Worm (Caenorhabditis elegans) whole organism, dauer: Measurements from ENCODE around the gene F44E2.6.

ENCODE experiments used
- unc-62 ChIP-seq: sonication (generic microtip); optimal IDR thresholded peaks from 2 replicates; lab custom pipeline; 2017; ENCODE audit warnings: missing biosample characterization, missing genetic modification reagents, missing genetic modification characterization

The F44E2.6 gene

DNA sequence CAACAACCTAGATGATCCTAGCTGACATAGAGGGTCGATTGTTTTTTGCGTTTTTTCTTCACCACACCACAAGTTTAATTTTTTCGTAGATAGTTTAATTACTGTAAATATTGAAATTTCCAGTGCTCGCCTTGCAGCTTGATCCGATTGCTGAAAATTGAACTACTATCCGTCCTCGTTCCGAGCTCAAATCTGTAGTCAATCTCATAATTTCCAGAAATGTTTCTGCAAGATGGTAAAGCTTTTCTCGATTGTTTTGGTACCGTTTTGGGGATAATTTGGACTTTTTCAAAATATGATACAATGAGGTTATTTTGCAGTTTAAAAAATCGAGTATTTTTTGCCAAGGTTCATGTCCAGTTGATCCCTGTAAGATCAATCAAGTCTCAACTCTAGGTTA is 21.0 kb upstream of the F44E2.6 start:
- no peak for TF ChIP-seq unc-62

DNA sequence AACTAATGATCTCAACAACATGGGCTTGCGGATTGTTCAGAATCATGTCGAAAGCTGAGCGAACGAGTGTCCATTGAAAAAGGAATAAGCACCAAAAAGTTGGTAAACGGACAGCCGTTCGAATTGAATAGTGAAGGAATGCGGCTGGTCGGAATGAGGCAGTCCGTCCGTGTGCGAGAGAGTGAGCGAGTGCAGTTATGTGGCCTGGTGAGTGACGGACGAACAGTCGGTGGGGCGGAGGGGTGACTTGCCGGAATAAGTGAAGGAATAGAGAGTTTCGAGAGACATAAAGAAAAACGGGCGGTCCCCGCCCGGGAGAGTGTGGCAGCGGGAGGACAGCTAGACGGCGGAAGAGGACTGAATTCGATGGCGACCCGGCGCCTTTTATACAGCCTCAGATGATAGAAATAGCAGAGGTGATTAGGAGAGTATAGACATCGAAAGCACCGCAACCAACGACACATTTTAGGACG is 20.3 kb upstream of the F44E2.6 start:
- TF ChIP-seq unc-62 = no peak

DNA sequence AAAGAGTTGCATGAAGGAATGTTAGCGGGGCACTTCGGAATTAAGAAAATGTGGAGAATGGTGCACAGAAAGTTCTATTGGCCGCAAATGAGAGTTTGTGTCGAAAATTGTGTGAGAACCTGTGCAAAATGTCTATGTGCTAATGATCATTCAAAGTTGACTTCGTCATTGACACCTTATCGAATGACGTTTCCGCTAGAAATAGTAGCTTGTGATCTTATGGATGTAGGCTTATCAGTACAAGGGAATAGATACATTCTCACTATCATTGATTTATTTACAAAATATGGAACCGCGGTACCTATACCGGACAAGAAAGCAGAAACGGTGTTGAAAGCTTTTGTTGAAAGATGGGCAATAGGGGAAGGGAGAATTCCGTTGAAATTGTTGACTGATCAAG is 13.5 kb upstream of the F44E2.6 start:
- TF ChIP-seq unc-62 = no peak

DNA sequence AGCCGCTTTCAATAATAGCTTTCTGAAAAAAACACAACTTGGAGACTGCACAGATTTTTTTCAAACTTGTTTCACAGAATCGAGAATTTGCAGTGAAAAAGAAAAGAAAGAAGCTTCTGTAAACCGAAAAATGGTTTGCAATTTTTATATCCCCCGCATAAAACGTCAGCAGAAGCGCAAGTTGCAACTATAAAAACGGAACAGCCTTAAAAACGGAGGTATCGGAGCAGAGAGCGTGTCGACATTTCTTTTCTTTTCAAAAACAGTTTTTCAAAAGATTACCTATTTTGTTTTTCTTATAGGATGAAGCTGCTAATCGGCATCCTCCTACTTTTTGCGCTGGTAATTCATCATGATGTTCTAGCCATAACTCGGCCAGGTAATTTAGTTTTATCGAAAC is 6.9 kb upstream of the F44E2.6 start, which contains the start of gene plg-1:
Gene plg-1 (plus strand): TSS at position 301 of the 400 bp plus-strand sequence.
- no peak for TF ChIP-seq unc-62

DNA sequence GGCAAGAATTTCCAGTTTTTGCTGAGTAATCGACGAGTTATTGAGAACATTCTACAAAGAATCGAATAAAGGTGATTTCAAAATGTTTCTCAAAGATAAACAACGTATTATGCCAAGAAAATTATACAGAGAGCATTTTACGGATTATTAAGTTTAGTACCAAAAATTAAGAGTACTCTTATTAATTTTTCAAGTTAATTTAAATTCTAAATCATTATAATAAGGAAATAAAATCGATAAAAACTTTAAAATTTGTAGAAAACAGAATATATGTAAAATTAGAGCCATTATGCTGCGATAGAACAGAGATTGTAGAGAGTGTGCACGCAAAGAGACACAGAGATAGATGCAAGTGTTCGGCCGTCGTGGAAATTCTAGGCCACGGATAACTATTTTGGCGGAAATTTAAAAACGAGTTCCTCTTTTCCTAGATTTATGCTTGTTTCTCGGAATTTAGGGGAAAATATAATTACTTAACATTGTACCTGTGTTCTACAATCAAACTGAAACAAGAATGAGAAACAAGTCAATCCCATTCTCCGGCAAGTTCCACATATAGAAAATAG is 5.6 kb upstream of the F44E2.6 start, which contains the start of gene F44E2.9:
Gene F44E2.9 (minus strand): TSS at position 51 of the 566 bp plus-strand sequence.
- TF ChIP-seq unc-62 = no peak

DNA sequence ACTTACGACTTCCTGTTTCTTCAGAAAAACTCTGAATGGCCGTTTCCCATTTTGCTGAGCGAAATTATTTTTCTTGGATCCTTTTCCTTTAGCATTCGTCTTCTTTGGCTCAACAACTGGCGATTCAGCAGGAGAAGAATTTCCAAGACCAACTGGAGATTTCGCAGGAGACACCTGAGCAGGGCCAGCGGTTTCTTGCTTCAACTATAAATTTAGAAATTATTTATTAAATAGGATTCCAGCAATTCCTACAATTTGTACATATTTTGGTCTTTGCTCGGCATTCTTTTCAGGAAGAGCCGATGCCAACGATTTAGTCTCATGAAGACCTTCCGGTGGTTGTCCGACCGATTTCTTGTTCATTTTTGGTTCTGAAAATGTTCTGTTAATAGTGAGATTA is 4.5 kb upstream of the F44E2.6 start, which contains the start of gene F44E2.8:
Gene F44E2.8 (minus strand): TSS at position 371 of the 400 bp plus-strand sequence.
- no peak for TF ChIP-seq unc-62

DNA sequence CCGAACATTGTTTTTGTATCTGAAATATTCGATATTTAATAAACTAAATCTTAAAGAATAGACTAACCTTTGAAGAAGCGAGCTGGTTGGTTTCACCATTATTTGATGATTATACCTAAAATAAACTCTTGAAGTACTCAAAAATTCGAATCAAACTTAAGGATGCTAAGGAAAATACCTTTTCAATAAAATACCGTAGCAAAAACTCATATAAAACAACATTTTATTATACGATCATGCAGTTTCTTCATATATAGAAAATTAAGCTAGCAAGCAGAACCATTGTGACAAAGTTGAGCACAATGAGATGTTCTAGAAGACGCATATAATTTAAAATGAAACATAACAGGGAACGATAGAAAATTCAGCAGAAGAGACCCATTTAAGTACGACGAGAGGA is 3.4 kb upstream of the F44E2.6 start, which contains the start of gene F44E2.7:
Gene F44E2.7 (minus strand): TSS at position 101 of the 400 bp plus-strand sequence.
- TF ChIP-seq unc-62 = no peak

DNA sequence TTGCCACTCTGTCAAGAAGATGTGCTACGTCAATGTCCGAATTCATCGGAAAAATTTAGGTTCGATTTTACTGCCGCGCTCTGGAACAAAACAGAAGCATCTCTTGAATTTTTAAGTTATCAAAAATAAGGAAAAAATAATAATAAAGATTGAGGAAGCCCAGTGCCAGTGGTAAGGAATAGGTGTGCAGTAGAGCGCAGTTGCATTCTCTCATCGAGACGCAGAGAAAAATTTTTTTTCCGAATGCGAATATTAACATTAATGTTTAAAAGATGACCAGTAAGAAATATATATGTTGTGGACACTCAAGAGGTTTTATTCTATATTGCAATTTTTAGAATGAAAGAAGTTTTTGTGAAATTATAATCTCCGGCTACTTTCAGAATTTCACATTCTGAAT is 2.7 kb upstream of the F44E2.6 start:
- no peak for TF ChIP-seq unc-62

DNA sequence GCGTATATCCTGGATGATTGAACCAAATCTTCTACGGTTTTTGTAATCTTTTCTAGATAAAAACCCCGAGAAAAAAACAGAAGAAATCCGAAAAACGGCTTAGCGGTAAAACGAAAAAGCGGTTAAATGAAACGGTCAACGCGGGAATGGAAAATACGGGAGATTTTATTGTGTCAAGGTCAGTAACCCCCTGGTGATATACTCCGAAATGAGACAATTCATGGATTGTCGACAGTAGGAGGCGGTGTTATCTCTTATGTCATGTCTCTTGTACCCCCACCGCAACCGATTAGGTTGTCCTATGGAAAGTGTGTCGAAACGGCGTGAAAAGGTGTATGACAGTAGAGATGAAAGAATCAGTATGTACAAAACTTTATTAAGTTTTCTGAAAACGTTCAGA is 877 bp downstream of the F44E2.6 start:
- no peak for TF ChIP-seq unc-62

DNA sequence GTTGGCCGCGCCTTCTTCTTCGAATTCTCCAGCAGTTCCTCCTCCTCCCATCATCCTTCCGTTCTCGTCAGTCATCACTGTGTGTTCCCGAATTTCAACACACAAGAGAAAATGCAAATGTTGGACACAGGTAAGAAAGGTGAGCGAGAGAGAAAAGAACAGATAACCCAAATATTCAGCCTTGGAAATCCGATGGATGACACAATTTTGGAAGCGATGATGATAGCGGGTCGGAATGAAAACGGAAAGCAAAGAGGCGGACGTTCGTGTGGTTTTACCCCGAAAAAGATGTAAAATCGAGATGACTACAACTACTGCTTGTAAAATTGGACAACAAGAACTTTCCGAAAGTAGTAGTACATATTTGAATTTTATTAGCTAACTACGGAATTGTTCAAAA is 5.2 kb downstream of the F44E2.6 start:
- TF ChIP-seq unc-62 = no peak

DNA sequence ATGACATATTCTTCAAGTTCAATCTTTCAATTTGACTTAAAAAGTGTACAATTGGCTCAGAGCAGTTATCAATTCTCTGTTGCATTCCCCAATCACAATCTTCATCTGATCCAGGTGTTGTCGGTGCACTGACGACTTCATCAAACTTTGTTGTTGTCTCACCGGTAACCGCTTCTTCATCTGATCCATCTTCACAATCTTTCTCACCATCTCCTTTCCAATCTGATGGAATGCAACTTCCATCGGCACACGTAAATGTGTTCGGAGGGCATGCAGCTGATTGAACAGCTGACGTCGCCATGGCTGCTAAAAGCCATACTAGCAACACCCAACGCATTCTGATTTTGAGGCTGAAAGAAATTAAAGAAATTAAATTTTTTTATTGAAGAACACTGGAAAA is 6.9 kb downstream of the F44E2.6 start, which contains the start of gene F44E2.4:
Gene F44E2.4 (minus strand): TSS at position 350 of the 400 bp plus-strand sequence.
- TF ChIP-seq unc-62 = no peak

DNA sequence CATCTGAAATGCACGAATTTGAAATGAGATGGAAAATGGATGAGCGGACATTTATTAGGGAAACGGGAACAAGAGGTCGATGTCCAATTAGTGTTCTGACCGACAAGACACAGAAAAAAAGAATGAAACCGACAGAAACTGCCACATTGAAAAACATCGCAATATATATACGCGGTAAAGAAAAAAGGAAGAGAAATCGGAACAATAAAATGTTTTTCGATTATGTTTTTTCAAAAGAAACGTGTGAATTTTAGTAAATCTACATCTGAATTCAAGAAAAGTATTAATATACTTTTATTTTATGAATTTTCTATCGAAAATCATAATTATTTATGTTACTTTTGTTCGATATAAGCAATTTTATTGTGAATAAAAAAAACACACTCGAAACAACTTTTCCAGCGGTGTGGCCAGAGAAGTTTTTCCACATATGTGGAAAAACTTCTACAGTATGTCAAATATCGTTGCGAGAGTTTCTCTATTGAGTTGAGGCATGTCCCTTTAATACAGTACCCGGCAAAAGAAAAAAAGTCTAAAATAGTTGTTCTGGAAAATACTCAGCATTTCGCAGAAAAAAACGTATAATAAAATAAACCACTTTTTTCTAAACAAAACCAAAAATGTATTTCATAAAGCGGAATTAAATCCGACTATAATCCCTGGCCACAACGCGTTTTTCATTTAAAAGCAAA is 13.8 kb downstream of the F44E2.6 start, which contains the start of gene F44E2.10:
Gene F44E2.10 (minus strand): TSS at position 51 of the 692 bp plus-strand sequence.
- no peak for TF ChIP-seq unc-62

DNA sequence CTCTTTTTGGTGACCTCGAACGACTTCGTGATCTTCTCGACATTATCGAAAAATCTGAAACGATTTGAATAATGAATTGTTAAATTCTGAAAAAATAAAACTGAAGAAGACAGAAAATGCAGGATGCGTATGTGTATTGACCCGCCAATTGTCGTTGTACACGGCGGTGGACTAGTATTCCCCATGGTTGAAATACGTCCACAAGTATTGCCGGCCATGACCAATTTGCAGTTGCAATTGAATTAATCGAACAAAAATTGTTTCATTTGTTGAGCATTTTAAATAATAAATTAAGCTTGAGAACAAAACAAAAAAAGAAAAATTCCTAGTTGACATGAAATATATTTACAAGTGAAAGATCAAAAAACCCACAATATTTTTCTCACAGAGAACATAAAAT is 15.8 kb downstream of the F44E2.6 start, which contains the start of gene F44E2.3:
Gene F44E2.3 (minus strand): TSS at position 61 of the 400 bp plus-strand sequence.
- TF ChIP-seq unc-62 = no peak

DNA sequence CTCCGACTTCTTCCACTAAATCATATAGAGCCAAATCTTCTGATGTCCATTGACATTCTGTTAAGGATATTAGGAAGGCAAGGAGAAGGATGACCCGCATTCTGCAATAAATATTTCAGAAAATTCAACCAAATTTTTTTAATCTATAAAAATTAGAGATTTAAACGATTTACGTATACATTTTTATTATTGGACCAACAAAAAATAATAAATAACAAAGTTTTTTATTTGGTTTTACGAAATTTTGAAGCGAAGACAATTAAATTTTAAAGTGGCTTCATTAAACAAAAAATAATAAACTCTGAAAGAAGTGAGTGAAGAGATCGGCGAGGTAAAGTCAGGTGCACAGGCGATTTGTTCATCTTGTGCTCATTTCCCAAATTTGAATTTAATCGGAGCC is 17.9 kb downstream of the F44E2.6 start, which contains the start of gene F54F2.9:
Gene F54F2.9 (minus strand): TSS at position 101 of the 400 bp plus-strand sequence.
- TF ChIP-seq unc-62 = no peak

DNA sequence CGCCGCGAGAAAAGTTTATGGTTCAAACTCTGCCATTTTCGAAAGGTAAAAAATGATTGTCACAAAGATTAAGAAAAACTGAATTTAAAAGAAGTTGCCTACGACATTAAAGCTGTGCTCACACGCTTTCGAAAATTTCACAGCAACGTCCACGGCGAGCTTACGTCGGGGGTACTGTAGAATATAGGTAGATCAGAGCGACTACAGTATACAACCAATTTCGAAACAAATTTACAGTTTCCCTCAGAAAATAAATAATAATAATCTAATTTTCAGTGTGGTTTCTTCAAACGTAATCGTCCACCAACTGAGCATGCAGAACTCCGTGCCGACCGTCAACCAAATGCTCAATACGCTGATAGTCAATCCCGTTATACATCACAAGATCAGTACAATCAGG is 20.5 kb downstream of the F44E2.6 start:
- TF ChIP-seq unc-62 = no peak

DNA sequence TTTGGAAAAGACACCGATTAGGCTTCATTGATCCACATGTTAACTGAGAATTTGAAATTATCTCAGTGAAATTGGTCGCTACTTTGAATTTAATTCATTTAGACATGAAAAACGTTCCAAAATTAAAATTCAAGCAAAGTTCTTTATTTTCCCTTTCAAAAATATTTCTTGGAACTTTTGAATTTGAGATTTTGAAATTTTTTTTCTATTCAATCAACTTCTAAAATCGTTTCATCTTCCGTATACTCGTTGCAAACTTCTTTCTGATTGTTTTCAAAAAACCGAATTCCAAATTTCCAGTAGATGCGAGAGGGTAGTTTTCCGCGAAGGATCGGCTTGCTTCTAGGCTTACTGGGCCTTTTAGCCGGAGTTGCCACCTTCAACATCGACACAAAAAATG is 26.4 kb downstream of the F44E2.6 start, which contains the start of gene pat-2:
Gene pat-2 (plus strand): TSS at position 301 of the 400 bp plus-strand sequence.
- no peak for TF ChIP-seq unc-62

DNA sequence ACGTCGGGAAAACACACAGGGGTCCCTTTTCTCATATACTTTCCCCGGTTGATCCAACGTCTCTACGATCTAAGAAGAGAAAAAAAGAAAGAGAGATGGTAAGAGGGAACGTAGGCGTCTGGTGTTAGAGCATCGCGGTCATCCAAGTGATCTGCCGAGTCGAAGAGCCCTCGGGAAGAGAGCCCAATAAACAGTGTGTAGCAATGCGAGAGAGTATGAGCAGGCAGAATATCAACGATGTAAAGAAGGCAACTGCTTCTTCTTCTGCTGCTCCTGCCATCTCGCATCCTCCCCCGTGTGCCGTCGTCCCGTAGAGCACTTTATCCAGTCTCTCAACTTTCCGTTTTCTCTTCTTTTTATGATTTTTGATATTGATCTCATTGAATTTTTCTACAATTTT is 29.3 kb downstream of the F44E2.6 start:
- no peak for TF ChIP-seq unc-62

DNA sequence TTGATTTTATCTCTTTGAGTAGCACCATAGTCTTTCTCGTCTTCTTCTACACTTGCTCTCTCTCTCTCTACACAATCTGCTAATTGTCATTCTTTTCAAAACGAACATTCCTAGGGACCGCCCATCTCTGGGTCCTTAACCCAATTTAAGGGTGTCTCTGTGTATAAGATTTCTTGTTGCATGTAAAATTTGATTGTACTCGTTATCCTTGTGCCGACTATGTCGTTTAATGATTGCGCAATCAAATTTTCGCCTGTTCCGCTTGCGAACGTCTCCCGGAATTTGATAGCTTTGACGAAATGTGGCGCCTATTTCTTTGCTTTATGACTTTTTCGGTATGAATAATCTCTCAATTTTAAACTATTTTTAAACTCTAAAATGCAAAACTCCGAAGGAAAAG is 33.9 kb downstream of the F44E2.6 start:
- TF ChIP-seq unc-62 = no peak
